Fruit fly (Drosophila melanogaster): ENCODE data around the gene CG8915.

DNA sequence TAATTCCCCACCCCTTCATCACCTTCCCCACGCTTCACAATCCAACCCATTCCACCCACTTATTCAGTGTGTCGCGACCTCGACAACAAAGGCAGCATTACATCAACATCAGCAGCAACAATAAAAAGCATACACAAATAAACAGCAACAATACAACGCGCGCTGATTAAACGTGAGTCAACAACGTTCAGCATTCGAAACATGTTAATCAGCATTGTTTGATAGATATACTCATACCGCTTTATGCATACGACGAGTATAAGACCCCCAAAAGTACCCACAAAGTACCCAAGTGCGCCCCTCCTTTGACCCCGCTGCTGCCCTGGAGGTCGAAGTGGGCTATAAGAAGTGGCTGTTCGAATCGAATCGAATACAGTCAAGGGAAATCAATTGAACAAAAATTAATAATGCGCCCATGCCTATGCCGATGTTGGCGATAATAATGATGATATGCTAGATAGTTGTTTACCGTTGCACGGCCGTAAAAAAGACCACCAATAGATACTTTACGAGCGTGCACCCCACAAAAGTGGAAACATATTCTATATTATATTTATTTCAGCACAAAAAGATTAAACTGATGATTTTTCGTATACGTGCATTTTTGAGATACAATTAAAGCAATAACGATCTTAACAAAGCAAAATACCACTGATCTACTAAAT, 49.5 kb upstream of the CG8915 start:
- TF ChIP-seq grn (GFP tag; optimal IDR thresholded peaks at IDR 0.05) (peak; percentile 11), otp (GFP tag; IDR thresholded peaks at IDR 0.05) (0 out of 3 replicates have a peak, but pooled peaks have one; percentile 40), eyg (GFP tag; optimal IDR thresholded peaks at IDR 0.05) (no peak), ssp (GFP tag; IDR thresholded peaks at IDR 0.05) (no peak), CG14441 (GFP tag; IDR thresholded peaks at IDR 0.05) (peak; percentile 45), kay (GFP tag; optimal IDR thresholded peaks at IDR 0.05) (no peak), cato (GFP tag; optimal IDR thresholded peaks at IDR 0.05; ENCODE audit: borderline replicate concordance) (no peak)
